Fruit fly (Drosophila melanogaster) whole organism, embryonic: ENCODE results near the gene Srp14.

Experiments used
- Adf1 ChIP-seq: fragments of 200-800 bp; sonication (Bioruptor generic); IDR thresholded peaks from 2 replicates; pipeline ENCODE4 v1.3.6; 2022; ENCODE audit warnings: missing biosample characterization, missing genetic modification characterization
- Antp ChIP-seq: fragments of 200-800 bp; sonication (Bioruptor generic); optimal IDR thresholded peaks from 3 replicates; lab custom pipeline; 2016; ENCODE audit warnings: missing biosample characterization, missing genetic modification characterization
- Atf6 ChIP-seq: fragments of 200-800 bp; sonication (Bioruptor generic); IDR thresholded peaks from 2 replicates; pipeline ENCODE4 v1.3.6; 2022; ENCODE audit warnings: missing biosample characterization, missing genetic modification characterization
- CG10267 ChIP-seq: fragments of 200-800 bp; sonication (Bioruptor generic); optimal IDR thresholded peaks from 2 replicates; lab custom pipeline; 2018; ENCODE audit warnings: missing biosample characterization, mild to moderate bottlenecking, missing genetic modification characterization, moderate library complexity
- CG11504 ChIP-seq: fragments of 200-800 bp; sonication (Bioruptor generic); optimal IDR thresholded peaks from 3 replicates; lab custom pipeline; 2019; ENCODE audit warnings: missing biosample characterization, mild to moderate bottlenecking, missing genetic modification characterization, moderate library complexity
- CG12219 ChIP-seq: fragments of 200-800 bp; sonication (Bioruptor generic); optimal IDR thresholded peaks from 3 replicates; lab custom pipeline; 2018; ENCODE audit warnings: missing biosample characterization, mild to moderate bottlenecking, missing genetic modification characterization
- CG12299 ChIP-seq: fragments of 200-800 bp; sonication (Bioruptor generic); optimal IDR thresholded peaks from 2 replicates; lab custom pipeline; 2018; ENCODE audit warnings: missing biosample characterization, mild to moderate bottlenecking, missing genetic modification characterization
- CG12744 ChIP-seq: fragments of 200-800 bp; sonication (Bioruptor generic); optimal IDR thresholded peaks from 2 replicates; lab custom pipeline; 2016; ENCODE audit warnings: missing biosample characterization, missing genetic modification characterization
- CG12942 ChIP-seq: fragments of 200-800 bp; sonication (Bioruptor generic); optimal IDR thresholded peaks from 3 replicates; lab custom pipeline; 2016; ENCODE audit warnings: missing biosample characterization, missing genetic modification characterization
- CG13287 ChIP-seq: fragments of 200-800 bp; sonication (Bioruptor generic); IDR thresholded peaks from 2 replicates; pipeline ENCODE4 v1.3.6; 2022; ENCODE audit warnings: missing biosample characterization, missing genetic modification characterization; ENCODE audit not compliant: partially characterized antibody
- CG1602 ChIP-seq: fragments of 200-800 bp; sonication (Bioruptor generic); optimal IDR thresholded peaks from 3 replicates; lab custom pipeline; 2016; ENCODE audit warnings: missing biosample characterization, missing genetic modification characterization
- CG17912 ChIP-seq: fragments of 200-800 bp; sonication (Bioruptor generic); optimal IDR thresholded peaks from 2 replicates; lab custom pipeline; 2018; ENCODE audit warnings: missing biosample characterization, mild to moderate bottlenecking, missing genetic modification characterization
- CG18476 ChIP-seq: fragments of 200-800 bp; sonication (Bioruptor generic); optimal IDR thresholded peaks from 2 replicates; lab custom pipeline; 2016; ENCODE audit warnings: missing biosample characterization, mild to moderate bottlenecking, missing genetic modification characterization
- CG18599 ChIP-seq: fragments of 200-800 bp; sonication (Bioruptor generic); optimal IDR thresholded peaks from 3 replicates; lab custom pipeline; 2017; ENCODE audit warnings: missing biosample characterization, missing genetic modification characterization, mild to moderate bottlenecking, moderate library complexity, missing genetic modification reagents
- CG18619 ChIP-seq: fragments of 200-800 bp; sonication (Bioruptor generic); optimal IDR thresholded peaks from 3 replicates; lab custom pipeline; 2017; ENCODE audit warnings: missing biosample characterization, mild to moderate bottlenecking, missing genetic modification characterization
- CG2199 ChIP-seq: fragments of 200-800 bp; sonication (Bioruptor generic); IDR thresholded peaks from 3 replicates; pipeline ENCODE4 v1.3.6; 2022; ENCODE audit warnings: missing biosample characterization, missing genetic modification characterization
- CG43689 ChIP-seq: fragments of 200-800 bp; sonication (Bioruptor generic); IDR thresholded peaks from 2 replicates; pipeline ENCODE4 v1.3.6; 2022; ENCODE audit warnings: missing biosample characterization, missing genetic modification characterization
- CG4707 ChIP-seq: fragments of 200-800 bp; sonication (Bioruptor generic); optimal IDR thresholded peaks from 2 replicates; lab custom pipeline; 2018; ENCODE audit warnings: missing biosample characterization, mild to moderate bottlenecking, missing genetic modification characterization, moderate library complexity
- CG8281 ChIP-seq: fragments of 200-800 bp; sonication (Bioruptor generic); optimal IDR thresholded peaks from 2 replicates; lab custom pipeline; 2018; ENCODE audit warnings: missing biosample characterization, mild to moderate bottlenecking, missing genetic modification characterization, moderate library complexity
- CG8359 ChIP-seq: fragments of 200-800 bp; sonication (Bioruptor generic); optimal IDR thresholded peaks from 2 replicates; lab custom pipeline; 2017; ENCODE audit warnings: missing biosample characterization, mild to moderate bottlenecking, missing genetic modification characterization, borderline replicate concordance
- CG8765 ChIP-seq: fragments of 200-800 bp; sonication (Bioruptor generic); IDR thresholded peaks from 2 replicates; pipeline ENCODE4 v1.3.6; 2022; ENCODE audit warnings: missing biosample characterization, missing genetic modification characterization
- CG9932 ChIP-seq: fragments of 200-800 bp; sonication (Bioruptor generic); IDR thresholded peaks from 2 replicates; pipeline ENCODE4 v1.3.6; 2022; ENCODE audit warnings: missing biosample characterization, missing genetic modification characterization
- Dip2 ChIP-seq: fragments of 200-800 bp; sonication (Bioruptor generic); IDR thresholded peaks from 2 replicates; pipeline ENCODE4 v1.3.6; 2022; ENCODE audit warnings: missing biosample characterization, missing genetic modification characterization
- Doc2 ChIP-seq: fragments of 200-800 bp; sonication (Bioruptor generic); IDR thresholded peaks from 2 replicates; pipeline ENCODE4 v1.3.6; 2022; ENCODE audit warnings: missing biosample characterization, missing genetic modification characterization
- HHEX ChIP-seq: fragments of 200-800 bp; sonication (Bioruptor generic); optimal IDR thresholded peaks from 3 replicates; lab custom pipeline; 2017; ENCODE audit warnings: missing biosample characterization, mild to moderate bottlenecking, missing genetic modification characterization, missing genetic modification reagents
- HLHmδ ChIP-seq: fragments of 200-800 bp; sonication (Bioruptor generic); optimal IDR thresholded peaks from 2 replicates; lab custom pipeline; 2018; ENCODE audit warnings: missing biosample characterization, mild to moderate bottlenecking, missing genetic modification characterization, moderate library complexity
- HmgD ChIP-seq: fragments of 200-800 bp; sonication (Bioruptor generic); optimal IDR thresholded peaks from 3 replicates; lab custom pipeline; 2016; ENCODE audit warnings: missing biosample characterization, missing genetic modification characterization
- Hmr ChIP-seq: fragments of 200-800 bp; sonication (Bioruptor generic); optimal IDR thresholded peaks from 3 replicates; lab custom pipeline; 2017; ENCODE audit warnings: mild to moderate bottlenecking, missing biosample characterization, missing genetic modification reagents, missing genetic modification characterization
- Spps ChIP-seq: fragments of 200-800 bp; sonication (Bioruptor generic); optimal IDR thresholded peaks from 2 replicates; lab custom pipeline; 2018; ENCODE audit warnings: missing biosample characterization, mild to moderate bottlenecking, missing genetic modification characterization
- TFAM ChIP-seq: fragments of 200-800 bp; sonication (Bioruptor generic); optimal IDR thresholded peaks from 2 replicates; lab custom pipeline; 2017; ENCODE audit warnings: missing biosample characterization, missing genetic modification characterization, inconsistent platforms
- Tbp ChIP-seq: fragments of >200 bp; optimal IDR thresholded peaks from 2 replicates; lab custom pipeline; 2018; ENCODE audit warnings: missing biosample characterization, missing genetic modification characterization
- Xbp1 ChIP-seq: fragments of 200-800 bp; sonication (Bioruptor generic); optimal IDR thresholded peaks from 3 replicates; lab custom pipeline; 2016; ENCODE audit warnings: missing biosample characterization, mild to moderate bottlenecking, missing genetic modification characterization
- btn ChIP-seq: fragments of 200-800 bp; sonication (Bioruptor generic); optimal IDR thresholded peaks from 2 replicates; lab custom pipeline; 2016; ENCODE audit warnings: missing biosample characterization, missing genetic modification characterization
- chm ChIP-seq: fragments of 200-800 bp; sonication (Bioruptor generic); IDR thresholded peaks from 2 replicates; pipeline ENCODE4 v1.3.6; 2022; ENCODE audit warnings: missing biosample characterization, missing genetic modification characterization
- croc ChIP-seq: fragments of 200-800 bp; sonication (Bioruptor generic); conservative IDR thresholded peaks from 3 replicates; pipeline ENCODE4 v1.3.6; 2022; ENCODE audit warnings: missing biosample characterization, missing genetic modification characterization
- cwo ChIP-seq: fragments of 200-800 bp; sonication (Bioruptor generic); optimal IDR thresholded peaks from 3 replicates; lab custom pipeline; 2017; ENCODE audit warnings: missing biosample characterization, missing genetic modification characterization, mild to moderate bottlenecking, moderate library complexity, missing genetic modification reagents
- dysf ChIP-seq: fragments of 200-800 bp; sonication (Bioruptor generic); IDR thresholded peaks from 3 replicates; pipeline ENCODE4 v1.3.6; 2022; ENCODE audit warnings: missing biosample characterization, missing genetic modification characterization
- gsb ChIP-seq: fragments of 200-800 bp; sonication (Bioruptor generic); IDR thresholded peaks from 2 replicates; pipeline ENCODE4 v1.3.6; 2022; ENCODE audit warnings: missing biosample characterization, missing genetic modification characterization
- lab ChIP-seq: fragments of 200-800 bp; sonication (Bioruptor generic); optimal IDR thresholded peaks from 3 replicates; lab custom pipeline; 2017; ENCODE audit warnings: missing biosample characterization, missing genetic modification characterization, mild to moderate bottlenecking, moderate library complexity, missing genetic modification reagents
- lbe ChIP-seq: fragments of 200-800 bp; sonication (Bioruptor generic); optimal IDR thresholded peaks from 2 replicates; lab custom pipeline; 2016; ENCODE audit warnings: missing biosample characterization, mild to moderate bottlenecking, missing genetic modification characterization
- lola ChIP-seq, 3 experiments: fragments of >200 bp in 2 of 3; fragments of 200-800 bp in 1 of 3; sonication (Bioruptor generic) in 1 of 3; optimal IDR thresholded peaks; 2 replicates each; lab custom pipeline; 2017 to 2019; ENCODE audit warnings: missing biosample characterization in 3 of 3, missing genetic modification characterization in 3 of 3, mild to moderate bottlenecking in 1 of 3, moderate library complexity in 1 of 3
- sc ChIP-seq, 3 experiments: fragments of >200 bp in 2 of 3; fragments of 200-800 bp in 1 of 3; sonication (Bioruptor generic) in 1 of 3; optimal IDR thresholded peaks; 2 replicates in 2 of 3; 3 replicates in 1 of 3; lab custom pipeline; 2017; ENCODE audit warnings: mild to moderate bottlenecking in 1 of 3, missing biosample characterization in 1 of 3, missing genetic modification characterization in 1 of 3, missing genetic modification reagents in 1 of 3
- stwl ChIP-seq: fragments of 200-800 bp; sonication (Bioruptor generic); optimal IDR thresholded peaks from 3 replicates; lab custom pipeline; 2018; ENCODE audit warnings: missing biosample characterization, mild to moderate bottlenecking, missing genetic modification characterization, moderate library complexity
- tgo ChIP-seq: fragments of 200-800 bp; sonication (Bioruptor generic); IDR thresholded peaks from 3 replicates; pipeline ENCODE4 v1.3.6; 2022; ENCODE audit warnings: missing biosample characterization, missing genetic modification characterization
- yki ChIP-seq: fragments of >200 bp; optimal IDR thresholded peaks from 3 replicates; lab custom pipeline; 2018
- zen ChIP-seq: fragments of 200-800 bp; sonication (Bioruptor generic); optimal IDR thresholded peaks from 3 replicates; lab custom pipeline; 2018; ENCODE audit warnings: missing biosample characterization, mild to moderate bottlenecking, missing genetic modification characterization, moderate library complexity
- zfh1 ChIP-seq: fragments of 200-800 bp; sonication (Bioruptor generic); IDR thresholded peaks from 3 replicates; pipeline ENCODE4 v1.3.6; 2022; ENCODE audit warnings: missing biosample characterization, missing genetic modification characterization

Gene Srp14

dm6 chr3R:20550632-20551486, 29.1 kb upstream of the Srp14 start (continued):
- TF ChIP-seq lbe (GFP tag; lab: Kevin White, UChicago) (peak; percentile 62), sc (optimal IDR thresholded peaks at IDR 0.05; lab: Kevin White, UChicago) (no peak), sc (GFP tag; optimal IDR thresholded peaks at IDR 0.05; lab: Kevin White, UChicago) (peak; percentile 57), HmgD (GFP tag; lab: Kevin White, UChicago) (peak; percentile 66), Hmr (GFP tag; lab: Kevin White, UChicago) (peak; percentile 73), TFAM (peak; percentile 55), dysf (GFP tag; lab: Robert Waterston, UW) (no peak; the same call in 2 of the 3 replicates), chm (GFP tag; lab: Robert Waterston, UW) (peak; percentile 85), CG8281 (tag; lab: Kevin White, UChicago) (peak; percentile 48), CG12744 (GFP tag; lab: Kevin White, UChicago) (peak; percentile 65), CG43689 (GFP tag; lab: Robert Waterston, UW) (0 out of 2 replicates have a peak, but pooled peaks have one; percentile 10), lab (peak; percentile 93), CG13287 (GFP tag; lab: Robert Waterston, UW) (peak; percentile 88), CG4707 (peak; percentile 93), Atf6 (GFP tag; lab: Robert Waterston, UW) (peak; percentile 72; the same call in 1 of the 2 replicates), HHEX (peak; percentile 90), CG1602 (no peak), tgo (GFP tag; lab: Robert Waterston, UW) (no peak; the same call in 2 of the 3 replicates), CG9932 (GFP tag; lab: Robert Waterston, UW) (peak; percentile 55), HLHmδ (GFP tag; lab: Kevin White, UChicago) (peak; percentile 99), stwl (tag; lab: Kevin White, UChicago) (peak; percentile 29), yki (no peak), Spps (tag; lab: Kevin White, UChicago) (peak; percentile 79), CG11504 (tag; lab: Kevin White, UChicago) (no peak), CG8765 (GFP tag; lab: Robert Waterston, UW) (no peak), Doc2 (GFP tag; lab: Robert Waterston, UW) (no peak), CG18619 (GFP tag; lab: Kevin White, UChicago) (peak; percentile 50), cwo (GFP tag; lab: Kevin White, UChicago) (peak; percentile 68), btn (GFP tag; lab: Kevin White, UChicago) (peak; percentile 49), CG18476 (GFP tag; lab: Kevin White, UChicago) (no peak), gsb (GFP tag; lab: Robert Waterston, UW) (peak; percentile 36; the same call in 1 of the 2 replicates), Adf1 (GFP tag; lab: Robert Waterston, UW) (peak; percentile 33; the same call in 1 of the 2 replicates), CG17912 (GFP tag; lab: Kevin White, UChicago) (peak; percentile 94), zfh1 (GFP tag; lab: Robert Waterston, UW) (peak; percentile 60; the same call in 2 of the 3 replicates), CG12299 (peak; percentile 86), Xbp1 (GFP tag; lab: Kevin White, UChicago) (no peak), CG12942 (GFP tag; lab: Kevin White, UChicago) (peak; percentile 45), lola (GFP tag; optimal IDR thresholded peaks at IDR 0.05; lab: Kevin White, UChicago) (peak in 1 of 3 experiments; percentile 47), Antp (GFP tag; lab: Kevin White, UChicago) (no peak), CG18599 (GFP tag; lab: Kevin White, UChicago) (peak; percentile 85), CG8359 (GFP tag; lab: Kevin White, UChicago) (peak; percentile 51), CG2199 (GFP tag; lab: Robert Waterston, UW) (0 out of 3 replicates have a peak, but pooled peaks have one; percentile 7), Tbp (GFP tag; lab: Kevin White, UChicago) (no peak), zen (tag; lab: Kevin White, UChicago) (peak; percentile 49), Dip2 (GFP tag; lab: Robert Waterston, UW) (no peak), CG10267 (peak; percentile 3), CG12219 (GFP tag; lab: Kevin White, UChicago) (peak; percentile 83), croc (no peak)
